Fruit fly (Drosophila melanogaster) whole organism, embryonic: ENCODE data around the gene Tim17b1.

Source experiments
- Atf6 ChIP-seq: fragments of 200-800 bp; sonication (Bioruptor generic); IDR thresholded peaks from 2 replicates; pipeline ENCODE4 v1.3.6; 2022; ENCODE audit warnings: missing biosample characterization, missing genetic modification characterization
- CG10366 ChIP-seq: fragments of 200-800 bp; sonication (Bioruptor generic); IDR thresholded peaks from 2 replicates; pipeline ENCODE4 v1.3.6; 2022; ENCODE audit warnings: missing biosample characterization, missing genetic modification characterization
- CG10543 ChIP-seq: fragments of 200-800 bp; sonication (Bioruptor generic); optimal IDR thresholded peaks from 3 replicates; lab custom pipeline; 2017; ENCODE audit warnings: missing biosample characterization, mild to moderate bottlenecking, missing genetic modification characterization, moderate library complexity
- CG11085 ChIP-seq: fragments of 200-800 bp; sonication (Bioruptor generic); IDR thresholded peaks from 2 replicates; pipeline ENCODE4 v1.3.6; 2022; ENCODE audit warnings: missing biosample characterization, missing genetic modification characterization
- CG11093 ChIP-seq: fragments of 200-800 bp; sonication (Bioruptor generic); IDR thresholded peaks from 3 replicates; pipeline ENCODE4 v1.3.6; 2022; ENCODE audit warnings: missing biosample characterization, missing genetic modification characterization
- CG11560 ChIP-seq: fragments of 200-800 bp; sonication (Bioruptor generic); IDR thresholded peaks from 3 replicates; pipeline ENCODE4 v1.3.6; 2022; ENCODE audit warnings: missing biosample characterization, missing genetic modification characterization
- CG13775 ChIP-seq: fragments of 200-800 bp; sonication (Bioruptor generic); optimal IDR thresholded peaks from 3 replicates; lab custom pipeline; 2017; ENCODE audit warnings: missing biosample characterization, mild to moderate bottlenecking, missing genetic modification characterization
- CG13894 ChIP-seq: fragments of 200-800 bp; sonication (Bioruptor generic); optimal IDR thresholded peaks from 3 replicates; lab custom pipeline; 2018; ENCODE audit warnings: missing biosample characterization, mild to moderate bottlenecking, missing genetic modification characterization, moderate library complexity
- CG15073 ChIP-seq: fragments of 200-800 bp; sonication (Bioruptor generic); optimal IDR thresholded peaks from 2 replicates; lab custom pipeline; 2016; ENCODE audit warnings: missing biosample characterization, missing genetic modification characterization
- CG17328 ChIP-seq: fragments of 200-800 bp; sonication (Bioruptor generic); IDR thresholded peaks from 2 replicates; pipeline ENCODE4 v1.3.6; 2022; ENCODE audit warnings: missing biosample characterization, missing genetic modification characterization
- CG18764 ChIP-seq: fragments of 200-800 bp; sonication (Bioruptor generic); optimal IDR thresholded peaks from 3 replicates; lab custom pipeline; 2016; ENCODE audit warnings: missing biosample characterization, missing genetic modification characterization
- CG2889 ChIP-seq: fragments of 200-800 bp; sonication (Bioruptor generic); IDR thresholded peaks from 3 replicates; pipeline ENCODE4 v1.3.6; 2022; ENCODE audit warnings: missing biosample characterization, missing genetic modification characterization
- CG31388 ChIP-seq: fragments of 200-800 bp; sonication (Bioruptor generic); optimal IDR thresholded peaks from 2 replicates; lab custom pipeline; 2016; ENCODE audit warnings: missing biosample characterization, missing genetic modification characterization
- CG32772 ChIP-seq: fragments of 200-800 bp; sonication (Bioruptor generic); IDR thresholded peaks from 2 replicates; pipeline ENCODE4 v1.3.6; 2022; ENCODE audit warnings: missing biosample characterization, missing genetic modification characterization
- CG3995 ChIP-seq: fragments of 200-800 bp; sonication (Bioruptor generic); optimal IDR thresholded peaks from 3 replicates; lab custom pipeline; 2016; ENCODE audit warnings: missing biosample characterization, missing genetic modification characterization
- CG42726 ChIP-seq: fragments of 200-800 bp; sonication (Bioruptor generic); IDR thresholded peaks from 2 replicates; pipeline ENCODE4 v1.3.6; 2022; ENCODE audit warnings: missing biosample characterization, missing genetic modification characterization; ENCODE audit not compliant: partially characterized antibody
- CG4282 ChIP-seq: fragments of 200-800 bp; sonication (Bioruptor generic); optimal IDR thresholded peaks from 2 replicates; lab custom pipeline; 2016; ENCODE audit warnings: missing biosample characterization, missing genetic modification characterization
- CG5245 ChIP-seq: fragments of 200-800 bp; sonication (Bioruptor generic); optimal IDR thresholded peaks from 3 replicates; lab custom pipeline; 2016; ENCODE audit warnings: missing biosample characterization, missing genetic modification characterization
- CG9932 ChIP-seq: fragments of 200-800 bp; sonication (Bioruptor generic); IDR thresholded peaks from 2 replicates; pipeline ENCODE4 v1.3.6; 2022; ENCODE audit warnings: missing biosample characterization, missing genetic modification characterization
- Chrac-16 ChIP-seq: fragments of 200-800 bp; sonication (Bioruptor generic); optimal IDR thresholded peaks from 3 replicates; lab custom pipeline; 2016; ENCODE audit warnings: missing biosample characterization, missing genetic modification characterization
- Dip3 ChIP-seq: fragments of 200-800 bp; sonication (Bioruptor generic); optimal IDR thresholded peaks from 3 replicates; lab custom pipeline; 2016; ENCODE audit warnings: missing biosample characterization, missing genetic modification characterization
- Dll ChIP-seq: fragments of 200-800 bp; sonication (Bioruptor generic); IDR thresholded peaks from 4 replicates; pipeline ENCODE4 v1.3.6; 2022; ENCODE audit warnings: missing biosample characterization, missing genetic modification characterization; ENCODE audit not compliant: partially characterized antibody
- Doc2 ChIP-seq: fragments of 200-800 bp; sonication (Bioruptor generic); IDR thresholded peaks from 2 replicates; pipeline ENCODE4 v1.3.6; 2022; ENCODE audit warnings: missing biosample characterization, missing genetic modification characterization
- Hr3 ChIP-seq: fragments of 200-800 bp; sonication (Bioruptor generic); optimal IDR thresholded peaks from 3 replicates; lab custom pipeline; 2016; ENCODE audit warnings: missing biosample characterization, missing genetic modification characterization
- NC2α ChIP-seq: fragments of 200-800 bp; sonication (Bioruptor generic); optimal IDR thresholded peaks from 2 replicates; lab custom pipeline; 2016; ENCODE audit warnings: missing biosample characterization, missing genetic modification characterization
- Pdp1 ChIP-seq, 2 experiments: fragments of 200-800 bp; sonication (Bioruptor generic); optimal IDR thresholded peaks; 3 replicates each; lab custom pipeline; 2016; ENCODE audit warnings: missing biosample characterization in 2 of 2, missing genetic modification characterization in 2 of 2, mild to moderate bottlenecking in 1 of 2, moderate library complexity in 1 of 2
- Xbp1 ChIP-seq: fragments of 200-800 bp; sonication (Bioruptor generic); optimal IDR thresholded peaks from 3 replicates; lab custom pipeline; 2016; ENCODE audit warnings: missing biosample characterization, mild to moderate bottlenecking, missing genetic modification characterization
- Xrp1 ChIP-seq: fragments of 200-800 bp; sonication (Bioruptor generic); IDR thresholded peaks from 2 replicates; pipeline ENCODE4 v1.3.6; 2022; ENCODE audit warnings: missing biosample characterization, missing genetic modification characterization
- YL-1 ChIP-seq: fragments of 200-800 bp; sonication (Bioruptor generic); optimal IDR thresholded peaks from 3 replicates; lab custom pipeline; 2017; ENCODE audit warnings: missing biosample characterization, mild to moderate bottlenecking, missing genetic modification characterization
- bcd ChIP-seq: fragments of 200-800 bp; sonication (Bioruptor generic); optimal IDR thresholded peaks from 2 replicates; lab custom pipeline; 2017; ENCODE audit warnings: missing biosample characterization, mild to moderate bottlenecking, missing genetic modification characterization
- croc ChIP-seq: fragments of 200-800 bp; sonication (Bioruptor generic); conservative IDR thresholded peaks from 3 replicates; pipeline ENCODE4 v1.3.6; 2022; ENCODE audit warnings: missing biosample characterization, missing genetic modification characterization
- dimm ChIP-seq: fragments of 200-800 bp; sonication (Bioruptor generic); IDR thresholded peaks from 2 replicates; pipeline ENCODE4 v1.3.6; 2022; ENCODE audit warnings: missing biosample characterization, missing genetic modification characterization
- ewg ChIP-seq: fragments of 200-800 bp; sonication (Bioruptor generic); optimal IDR thresholded peaks from 3 replicates; lab custom pipeline; 2017; ENCODE audit warnings: mild to moderate bottlenecking, missing biosample characterization, missing genetic modification reagents, missing genetic modification characterization
- gce ChIP-seq: fragments of 200-800 bp; sonication (Bioruptor generic); IDR thresholded peaks from 3 replicates; pipeline ENCODE4 v1.3.6; 2022; ENCODE audit warnings: missing biosample characterization, missing genetic modification characterization
- gcm ChIP-seq: fragments of 200-800 bp; sonication (Bioruptor generic); optimal IDR thresholded peaks from 2 replicates; lab custom pipeline; 2019; ENCODE audit warnings: missing biosample characterization, mild to moderate bottlenecking, missing genetic modification characterization, moderate library complexity
- ham ChIP-seq: fragments of 200-800 bp; sonication (Bioruptor generic); IDR thresholded peaks from 2 replicates; pipeline ENCODE4 v1.3.6; 2022; ENCODE audit warnings: missing biosample characterization, missing genetic modification characterization
- inv ChIP-seq: fragments of 200-800 bp; sonication (Bioruptor generic); IDR thresholded peaks from 2 replicates; pipeline ENCODE4 v1.3.6; 2022; ENCODE audit warnings: missing biosample characterization, missing genetic modification characterization; ENCODE audit not compliant: partially characterized antibody
- pan ChIP-seq, 4 experiments: fragments of >200 bp in 3 of 4; fragments of 200-800 bp in 1 of 4; sonication (Bioruptor generic) in 1 of 4; optimal IDR thresholded peaks in 3 of 4; IDR thresholded peaks in 1 of 4; 2 replicates each; pipeline versions ENCODE4 v1.3.6 to Lab custom; 2017 to 2022; ENCODE audit warnings: missing biosample characterization in 2 of 4, missing genetic modification characterization in 2 of 4, mixed read lengths in 1 of 4
- ro ChIP-seq: fragments of 200-800 bp; sonication (Bioruptor generic); IDR thresholded peaks from 2 replicates; pipeline ENCODE4 v1.3.6; 2022; ENCODE audit warnings: missing biosample characterization, missing genetic modification characterization
- seq ChIP-seq: fragments of 200-800 bp; sonication (Bioruptor generic); IDR thresholded peaks from 2 replicates; pipeline ENCODE4 v1.3.6; 2022; ENCODE audit warnings: missing biosample characterization, missing genetic modification characterization
- sna ChIP-seq: fragments of 200-800 bp; sonication (Bioruptor generic); IDR thresholded peaks from 2 replicates; pipeline ENCODE4 v1.3.6; 2022; ENCODE audit warnings: missing biosample characterization, missing genetic modification characterization; ENCODE audit not compliant: partially characterized antibody
- so ChIP-seq: fragments of 200-800 bp; sonication (Bioruptor generic); IDR thresholded peaks from 3 replicates; pipeline ENCODE4 v1.3.6; 2022; ENCODE audit warnings: missing biosample characterization, missing genetic modification characterization
- sob ChIP-seq: fragments of 200-800 bp; sonication (Bioruptor generic); IDR thresholded peaks from 2 replicates; pipeline ENCODE4 v1.3.6; 2022; ENCODE audit warnings: missing biosample characterization, missing genetic modification characterization
- tgo ChIP-seq: fragments of 200-800 bp; sonication (Bioruptor generic); IDR thresholded peaks from 3 replicates; pipeline ENCODE4 v1.3.6; 2022; ENCODE audit warnings: missing biosample characterization, missing genetic modification characterization
- trem ChIP-seq: fragments of 200-800 bp; optimal IDR thresholded peaks from 3 replicates; lab custom pipeline; 2019; ENCODE audit warnings: missing biosample characterization, mild to moderate bottlenecking, missing genetic modification characterization, moderate library complexity
- twi ChIP-seq: fragments of 200-800 bp; optimal IDR thresholded peaks from 2 replicates; lab custom pipeline; 2019; ENCODE audit warnings: missing biosample characterization, mild to moderate bottlenecking, missing genetic modification characterization, moderate library complexity
- zen2 ChIP-seq: fragments of 200-800 bp; sonication (Bioruptor generic); IDR thresholded peaks from 3 replicates; pipeline ENCODE4 v1.3.6; 2022; ENCODE audit warnings: missing biosample characterization, missing genetic modification characterization; ENCODE audit not compliant: partially characterized antibody
- zf30C ChIP-seq: fragments of 200-800 bp; sonication (Bioruptor generic); optimal IDR thresholded peaks from 3 replicates; lab custom pipeline; 2018; ENCODE audit warnings: missing biosample characterization, mild to moderate bottlenecking, missing genetic modification characterization

The Tim17b1 gene

DNA sequence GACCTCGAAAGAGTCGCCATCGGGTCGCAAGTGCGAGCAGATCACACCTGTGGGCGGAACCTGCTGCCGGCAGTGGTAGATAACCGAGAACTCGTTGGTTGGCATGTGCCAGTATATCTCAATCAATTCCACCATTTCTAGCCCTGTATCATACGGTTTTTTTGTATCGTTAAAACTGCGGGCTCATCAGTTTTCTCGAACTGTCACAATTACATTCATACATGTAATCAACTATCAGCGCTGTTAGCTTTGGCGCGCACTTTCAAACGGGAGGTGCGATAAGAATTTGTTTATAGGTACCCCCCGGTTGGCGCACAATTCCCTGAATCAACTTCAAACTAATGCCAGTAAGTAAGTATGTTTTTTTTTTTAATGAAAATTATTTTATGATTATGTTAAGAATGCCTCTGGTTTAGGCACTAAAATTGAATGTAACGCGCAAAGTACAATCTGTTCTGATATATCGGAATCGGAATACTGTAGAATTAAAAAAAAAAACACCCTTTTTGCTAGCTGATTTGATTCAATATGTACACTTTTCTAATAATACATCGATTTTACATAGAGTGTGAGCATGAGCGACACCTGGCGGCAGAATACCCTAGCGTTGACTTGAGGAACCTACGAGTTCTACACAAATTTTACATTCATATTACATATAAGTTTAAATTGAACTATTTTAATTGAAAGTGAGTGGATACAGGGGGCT, 1.2 kb upstream of the Tim17b1 start (continued):
- TF ChIP-seq YL-1 (GFP tag; lab: Kevin White, UChicago) = no peak
- no peak for TF ChIP-seq twi (tag; lab: Kevin White, UChicago)
- TF ChIP-seq CG17328 (GFP tag; lab: Robert Waterston, UW) = no peak
- TF ChIP-seq Hr3 = peak; percentile 44
- peak; percentile 32; the same call in 1 of the 2 replicates for TF ChIP-seq inv (GFP tag; lab: Robert Waterston, UW)
- TF ChIP-seq Atf6 (GFP tag; lab: Robert Waterston, UW) = no peak
- TF ChIP-seq pan (optimal IDR thresholded peaks at IDR 0.05; lab: Kevin White, UChicago) = no peak
- peak in 1 of 2 experiments; percentile 27 for TF ChIP-seq pan (GFP tag; optimal IDR thresholded peaks at IDR 0.05 in 1 of 2, IDR thresholded peaks at IDR 0.05 in 1 of 2)
- peak; percentile 6; the same call in 1 of the 2 replicates for TF ChIP-seq seq
- peak; percentile 70 for TF ChIP-seq CG11085 (GFP tag; lab: Robert Waterston, UW)
- peak; percentile 91 for TF ChIP-seq CG10366
- TF ChIP-seq zen2 (GFP tag; lab: Robert Waterston, UW) = no peak
- TF ChIP-seq CG3995 (GFP tag; lab: Kevin White, UChicago) = peak; percentile 21
- TF ChIP-seq sob (GFP tag; lab: Robert Waterston, UW) = peak; percentile 73
- TF ChIP-seq ro (GFP tag; lab: Robert Waterston, UW) = no peak
- TF ChIP-seq gcm (GFP tag; lab: Kevin White, UChicago) = peak; percentile 39
- peak; percentile 29 for TF ChIP-seq zf30C (GFP tag; lab: Kevin White, UChicago)
- TF ChIP-seq CG13775 (GFP tag; lab: Kevin White, UChicago) = peak; percentile 7
- TF ChIP-seq so (GFP tag; lab: Robert Waterston, UW) = no peak
- peak; percentile 43 for TF ChIP-seq CG10543
- 0 out of 3 replicates have a peak, but pooled peaks have one; percentile 6 for TF ChIP-seq gce (GFP tag; lab: Robert Waterston, UW)
- peak; percentile 70 for TF ChIP-seq CG13894 (tag; lab: Kevin White, UChicago)
- 0 out of 3 replicates have a peak, but pooled peaks have one; percentile 34 for TF ChIP-seq CG2889 (GFP tag; lab: Robert Waterston, UW)
- peak; percentile 69 for TF ChIP-seq CG5245 (GFP tag; lab: Kevin White, UChicago)
- no peak for TF ChIP-seq dimm (GFP tag; lab: Robert Waterston, UW)
- TF ChIP-seq Chrac-16 (GFP tag; lab: Kevin White, UChicago) = peak; percentile 72
- no peak for TF ChIP-seq sna (GFP tag; lab: Robert Waterston, UW)
- TF ChIP-seq CG11560 (tag; lab: Robert Waterston, UW) = peak; percentile 45; the same call in 1 of the 3 replicates
- peak; percentile 92 for TF ChIP-seq CG42726 (GFP tag; lab: Robert Waterston, UW)
- peak; percentile 40 for TF ChIP-seq CG18764
- peak; percentile 37 for TF ChIP-seq CG31388 (GFP tag; lab: Kevin White, UChicago)
- 0 out of 4 replicates have a peak, but pooled peaks have one; percentile 36 for TF ChIP-seq Dll (GFP tag; lab: Robert Waterston, UW)
- TF ChIP-seq tgo (GFP tag; lab: Robert Waterston, UW) = peak; percentile 51
- peak; percentile 61 for TF ChIP-seq bcd (GFP tag; lab: Kevin White, UChicago)
- peak; percentile 11 for TF ChIP-seq NC2α (GFP tag; lab: Kevin White, UChicago)
- TF ChIP-seq CG4282 (GFP tag; lab: Kevin White, UChicago) = no peak
- TF ChIP-seq CG15073 = peak; percentile 14
- TF ChIP-seq Xrp1 (GFP tag; lab: Robert Waterston, UW) = 0 out of 2 replicates have a peak, but pooled peaks have one; percentile 12
- TF ChIP-seq CG32772 (GFP tag; lab: Robert Waterston, UW) = peak; percentile 83
- peak; percentile 50 to 71 for TF ChIP-seq Pdp1 (GFP tag; optimal IDR thresholded peaks at IDR 0.05; lab: Kevin White, UChicago)
- TF ChIP-seq CG9932 (GFP tag; lab: Robert Waterston, UW) = peak; percentile 81
- TF ChIP-seq Xbp1 (GFP tag; lab: Kevin White, UChicago) = peak; percentile 82
- TF ChIP-seq trem = peak; percentile 17
- TF ChIP-seq Dip3 (GFP tag; lab: Kevin White, UChicago) = peak; percentile 64
- TF ChIP-seq ewg (GFP tag; lab: Kevin White, UChicago) = peak; percentile 29
- 0 out of 3 replicates have a peak, but pooled peaks have one; percentile 40 for TF ChIP-seq CG11093 (GFP tag; lab: Robert Waterston, UW)
- TF ChIP-seq Doc2 = no peak
- peak; percentile 16; the same call in 1 of the 2 replicates for TF ChIP-seq ham (GFP tag; lab: Robert Waterston, UW)
- TF ChIP-seq croc (GFP tag; lab: Robert Waterston, UW) = 0 out of 3 replicates have a peak, but pooled peaks have one; percentile 23
